Worm (Caenorhabditis elegans): Measurements from ENCODE around the gene Y73B6BL.31.

Gene Y73B6BL.31

ce11 chrIV:6419031-6419582, 22.6 kb upstream of the Y73B6BL.31 start, which contains the start of the genes Y73B6BL.23 and htp-2 (continued):
- no peak for TF ChIP-seq dmd-9 (GFP tag; IDR thresholded peaks at IDR 0.05)
- TF ChIP-seq aly-2 (tag; optimal IDR thresholded peaks at IDR 0.05) = no peak

DNA sequence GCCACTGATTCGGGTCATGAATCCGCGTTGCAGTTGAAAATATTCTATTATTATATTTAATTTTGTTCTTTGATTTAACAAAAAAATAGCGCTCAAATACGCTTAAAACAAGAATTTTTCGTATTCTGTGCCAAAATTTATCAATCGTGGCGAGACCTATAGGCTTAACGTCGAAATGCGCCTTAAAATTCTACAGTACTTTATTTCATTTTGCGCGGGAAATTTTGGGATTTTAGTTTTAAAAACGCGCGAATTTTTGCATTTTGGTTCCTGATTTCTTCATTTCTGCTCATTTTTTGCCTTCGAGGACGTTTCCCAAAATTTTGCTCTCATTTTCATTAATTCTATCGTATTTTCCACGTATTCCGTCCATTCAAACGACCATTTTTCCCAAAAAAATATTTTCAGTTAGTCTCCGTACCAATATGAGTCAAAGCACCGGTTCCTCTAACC, 20.5 kb upstream of the Y73B6BL.31 start, which contains the start of gene puf-11:
puf-11 (plus strand) TSS at position 403 of the 453 bp plus-strand sequence.
- no peak for TF ChIP-seq mxl-2 (GFP tag; conservative IDR thresholded peaks at IDR 0.05)
- no peak for TF ChIP-seq daf-8 (GFP tag; IDR thresholded peaks at IDR 0.05)
- no peak for TF ChIP-seq vab-7 (GFP tag; IDR thresholded peaks at IDR 0.05)
- peak; percentile 91 for TF ChIP-seq snpc-1.2 (GFP tag; IDR thresholded peaks at IDR 0.05)
- TF ChIP-seq ama-1 (optimal IDR thresholded peaks at IDR 0.05) = no peak
- TF ChIP-seq ceh-20 (GFP tag; IDR thresholded peaks at IDR 0.05) = no peak
- peak; percentile 80 for TF ChIP-seq unc-130 (GFP tag; optimal IDR thresholded peaks at IDR 0.05)
- TF ChIP-seq daf-12 (tag; optimal IDR thresholded peaks at IDR 0.05) = no peak
- no peak for TF ChIP-seq dmd-6 (GFP tag; IDR thresholded peaks at IDR 0.05)
- TF ChIP-seq egl-43 (GFP tag; IDR thresholded peaks at IDR 0.05) = no peak
- TF ChIP-seq Y105C5A.15 (GFP tag; IDR thresholded peaks at IDR 0.05) = no peak
- TF ChIP-seq nhr-28 (tag; optimal IDR thresholded peaks at IDR 0.05) = no peak
- TF ChIP-seq ceh-82 (tag; optimal IDR thresholded peaks at IDR 0.05) = no peak
- TF ChIP-seq Y48G9A.11 (GFP tag; IDR thresholded peaks at IDR 0.05) = peak; percentile 87
- TF ChIP-seq nhr-77 (tag; optimal IDR thresholded peaks at IDR 0.05) = no peak
- no peak for TF ChIP-seq zip-2 (tag; optimal IDR thresholded peaks at IDR 0.05)
- peak; percentile 78 for TF ChIP-seq F49E8.2 (tag; optimal IDR thresholded peaks at IDR 0.05; ENCODE audit: borderline replicate concordance)
- TF ChIP-seq lin-38 (GFP tag; IDR thresholded peaks at IDR 0.05) = peak; percentile 67

DNA sequence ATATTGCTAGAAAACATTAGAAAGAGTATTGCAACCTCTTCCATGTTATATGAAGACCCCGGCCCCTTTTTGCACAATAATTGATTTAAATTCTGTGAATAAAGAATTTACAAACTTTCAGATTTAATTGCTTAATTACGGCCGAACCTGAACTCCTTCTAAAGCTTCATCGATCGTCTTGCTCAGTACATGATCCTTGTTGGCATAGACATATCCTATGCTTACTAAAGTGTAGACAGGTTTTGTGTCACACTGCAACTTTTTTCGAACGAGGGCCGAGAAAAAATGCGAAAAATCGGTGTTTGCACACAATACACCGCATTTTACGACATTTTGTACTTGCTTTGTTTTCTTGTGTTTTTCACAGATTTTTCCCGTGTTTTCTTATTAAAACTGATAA, 18.3 kb upstream of the Y73B6BL.31 start:
- peak; percentile 62 for TF ChIP-seq Y48G9A.11 (GFP tag; IDR thresholded peaks at IDR 0.05)
- TF ChIP-seq snpc-1.2 (GFP tag; IDR thresholded peaks at IDR 0.05) = peak; percentile 92
- peak; percentile 51; the same call in 1 of the 2 replicates for TF ChIP-seq lin-38 (GFP tag; IDR thresholded peaks at IDR 0.05)

DNA sequence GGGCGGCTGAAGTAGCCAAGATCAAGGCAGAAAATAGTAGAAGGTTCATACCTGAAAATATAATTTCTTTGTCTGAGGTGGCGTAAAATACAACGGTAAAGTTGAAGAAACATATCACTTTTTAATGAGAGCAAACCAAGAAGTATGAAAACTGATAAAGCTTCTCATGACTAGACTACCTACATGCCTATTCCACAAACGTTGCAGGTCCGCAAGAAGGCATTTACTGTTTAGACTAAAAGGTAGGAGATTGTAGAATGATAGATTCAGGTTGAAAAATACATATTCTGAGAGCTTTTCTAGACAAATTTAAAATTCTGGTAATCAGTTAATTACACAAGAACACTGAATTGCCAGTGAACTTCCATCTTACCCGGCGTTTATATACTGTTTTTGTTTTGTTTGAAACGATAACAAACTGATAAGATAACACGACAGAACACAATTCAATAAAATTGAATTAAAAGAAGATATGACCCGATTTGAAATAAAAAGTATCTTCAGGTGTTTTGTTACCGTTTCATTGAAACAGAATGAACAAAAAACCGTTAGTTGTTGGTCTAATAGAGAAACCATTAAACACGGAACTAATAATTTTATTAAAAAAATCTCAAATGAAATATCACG, 15.5 kb upstream of the Y73B6BL.31 start, which contains the start of gene acp-6:
acp-6 (minus strand) TSS at position 51 of the 627 bp plus-strand sequence.
- TF ChIP-seq F49E8.2 (tag; optimal IDR thresholded peaks at IDR 0.05; ENCODE audit: borderline replicate concordance) = no peak
- TF ChIP-seq ZK337.2 (GFP tag; IDR thresholded peaks at IDR 0.05) = no peak
- TF ChIP-seq nhr-42 (GFP tag; IDR thresholded peaks at IDR 0.05) = no peak
- TF ChIP-seq zfp-3 (GFP tag; conservative IDR thresholded peaks at IDR 0.05) = no peak
- no peak for TF ChIP-seq daf-8 (GFP tag; IDR thresholded peaks at IDR 0.05)
- no peak for TF ChIP-seq ces-1 (GFP tag; optimal IDR thresholded peaks at IDR 0.05)
- TF ChIP-seq ceh-28 (tag; optimal IDR thresholded peaks at IDR 0.05) = no peak
- TF ChIP-seq dmd-6 (GFP tag; IDR thresholded peaks at IDR 0.05) = no peak
- no peak for TF ChIP-seq ZK546.5 (tag; optimal IDR thresholded peaks at IDR 0.05)
- no peak for TF ChIP-seq nhr-11 (tag; optimal IDR thresholded peaks at IDR 0.05)
- TF ChIP-seq daf-19 (GFP tag; conservative IDR thresholded peaks at IDR 0.05) = no peak
- no peak for TF ChIP-seq nhr-237 (tag; optimal IDR thresholded peaks at IDR 0.05)
- TF ChIP-seq vab-7 (GFP tag; IDR thresholded peaks at IDR 0.05) = no peak
- no peak for TF ChIP-seq ceh-82 (tag; optimal IDR thresholded peaks at IDR 0.05)
- TF ChIP-seq gei-8 (GFP tag; optimal IDR thresholded peaks at IDR 0.05) = no peak
- no peak for TF ChIP-seq nhr-111 (GFP tag; optimal IDR thresholded peaks at IDR 0.05)
- TF ChIP-seq snpc-4 (tag; optimal IDR thresholded peaks at IDR 0.05) = no peak
- no peak for TF ChIP-seq F37D6.2 (tag; optimal IDR thresholded peaks at IDR 0.05)
- no peak for TF ChIP-seq saeg-2 (GFP tag; IDR thresholded peaks at IDR 0.05)
- no peak for TF ChIP-seq ceh-20 (GFP tag; IDR thresholded peaks at IDR 0.05)

All from whole organism, L4 larva.